Fruit fly (Drosophila melanogaster): ENCODE data around the gene CG32436.

Gene CG32436

DNA sequence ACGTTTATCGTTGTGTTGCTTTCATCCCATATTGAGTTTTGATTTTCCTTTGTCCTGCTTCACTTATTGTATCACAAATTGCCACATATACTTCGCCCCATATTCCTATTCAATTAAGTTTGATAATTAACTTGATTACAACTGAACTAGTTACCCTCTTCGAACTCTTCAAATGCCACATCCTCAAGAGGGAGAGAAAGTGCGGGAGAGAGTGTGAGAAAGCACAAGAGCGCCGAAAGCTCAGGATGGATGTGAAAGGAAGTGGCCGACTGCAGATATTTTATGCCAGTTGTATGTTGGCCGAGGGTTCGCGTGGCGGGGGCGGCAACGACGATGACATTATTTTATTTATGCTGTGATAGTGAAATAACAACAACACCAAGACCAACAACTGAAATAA lies 25.4 kb upstream of the CG32436 start, which contains the start of gene Rab26:
Gene Rab26, plus strand, starts transcription at position 301 of the 400 bp plus-strand sequence.
- TF ChIP-seq fru (GFP tag; optimal IDR thresholded peaks at IDR 0.05), result no peak
- TF ChIP-seq usp (GFP tag; optimal IDR thresholded peaks at IDR 0.05), result no peak
- TF ChIP-seq Hr78 (GFP tag; optimal IDR thresholded peaks at IDR 0.05), result no peak
- TF ChIP-seq pan (optimal IDR thresholded peaks at IDR 0.05), result no peak
- TF ChIP-seq Myc (optimal IDR thresholded peaks at IDR 0.05), result no peak
- TF ChIP-seq dsf (GFP tag; optimal IDR thresholded peaks at IDR 0.05; ENCODE audit: borderline replicate concordance), result no peak
- no peak for TF ChIP-seq Abd-B (GFP tag; optimal IDR thresholded peaks at IDR 0.05)
- no peak for TF ChIP-seq Sp1 (GFP tag; optimal IDR thresholded peaks at IDR 0.05)
- TF ChIP-seq Hr83 (GFP tag; optimal IDR thresholded peaks at IDR 0.05; ENCODE audit: poor library complexity, severe bottlenecking), result no peak
- TF ChIP-seq woc (GFP tag; optimal IDR thresholded peaks at IDR 0.05), result no peak
- no peak for TF ChIP-seq psq (GFP tag; optimal IDR thresholded peaks at IDR 0.05)
- TF ChIP-seq Mio (GFP tag; optimal IDR thresholded peaks at IDR 0.05), result no peak
- no peak for TF ChIP-seq jim (GFP tag; optimal IDR thresholded peaks at IDR 0.05)
- TF ChIP-seq CrebA (GFP tag; optimal IDR thresholded peaks at IDR 0.05; ENCODE audit: borderline replicate concordance), result no peak
- no peak for TF ChIP-seq foxo (GFP tag; optimal IDR thresholded peaks at IDR 0.05)
- TF ChIP-seq Dif (GFP tag; optimal IDR thresholded peaks at IDR 0.05; ENCODE audit: partially characterized antibody), result no peak
- TF ChIP-seq sage (GFP tag; optimal IDR thresholded peaks at IDR 0.05), result no peak
- TF ChIP-seq tai (GFP tag; optimal IDR thresholded peaks at IDR 0.05), result no peak
- no peak for TF ChIP-seq brk (GFP tag; optimal IDR thresholded peaks at IDR 0.05)
- no peak for TF ChIP-seq sv (GFP tag; optimal IDR thresholded peaks at IDR 0.05)

dm6 chr3L:21319313-21319907 lies 24.4 kb upstream of the CG32436 start:
- TF ChIP-seq GATAd (GFP tag; optimal IDR thresholded peaks at IDR 0.05), result no peak
- TF ChIP-seq rgr (GFP tag; optimal IDR thresholded peaks at IDR 0.05), result no peak
- no peak for TF ChIP-seq N (GFP tag; optimal IDR thresholded peaks at IDR 0.05)
- TF ChIP-seq lola (GFP tag; optimal IDR thresholded peaks at IDR 0.05), result no peak
- TF ChIP-seq Jra (GFP tag; optimal IDR thresholded peaks at IDR 0.05), result no peak
- TF ChIP-seq jim (GFP tag; optimal IDR thresholded peaks at IDR 0.05), result no peak
- no peak for TF ChIP-seq dsf (GFP tag; optimal IDR thresholded peaks at IDR 0.05; ENCODE audit: borderline replicate concordance)
- no peak for TF ChIP-seq tai (GFP tag; optimal IDR thresholded peaks at IDR 0.05)
- TF ChIP-seq pan (optimal IDR thresholded peaks at IDR 0.05), result no peak
- no peak for TF ChIP-seq Dif (GFP tag; optimal IDR thresholded peaks at IDR 0.05; ENCODE audit: partially characterized antibody)
- no peak for TF ChIP-seq dl (GFP tag; optimal IDR thresholded peaks at IDR 0.05; ENCODE audit: insufficient read depth in 1 of 2, partially characterized antibody in 2 of 2)
- TF ChIP-seq usp (GFP tag; optimal IDR thresholded peaks at IDR 0.05), result no peak
- no peak for TF ChIP-seq fru (GFP tag; optimal IDR thresholded peaks at IDR 0.05)
- TF ChIP-seq h (GFP tag; optimal IDR thresholded peaks at IDR 0.05), result no peak
- no peak for TF ChIP-seq Sp1 (GFP tag; optimal IDR thresholded peaks at IDR 0.05)
- TF ChIP-seq Vsx2 (GFP tag; optimal IDR thresholded peaks at IDR 0.05; ENCODE audit: partially characterized antibody), result no peak
- no peak for TF ChIP-seq woc (GFP tag; optimal IDR thresholded peaks at IDR 0.05)
- no peak for TF ChIP-seq Dfd (GFP tag; optimal IDR thresholded peaks at IDR 0.05)
- no peak for TF ChIP-seq Myc (optimal IDR thresholded peaks at IDR 0.05)

DNA sequence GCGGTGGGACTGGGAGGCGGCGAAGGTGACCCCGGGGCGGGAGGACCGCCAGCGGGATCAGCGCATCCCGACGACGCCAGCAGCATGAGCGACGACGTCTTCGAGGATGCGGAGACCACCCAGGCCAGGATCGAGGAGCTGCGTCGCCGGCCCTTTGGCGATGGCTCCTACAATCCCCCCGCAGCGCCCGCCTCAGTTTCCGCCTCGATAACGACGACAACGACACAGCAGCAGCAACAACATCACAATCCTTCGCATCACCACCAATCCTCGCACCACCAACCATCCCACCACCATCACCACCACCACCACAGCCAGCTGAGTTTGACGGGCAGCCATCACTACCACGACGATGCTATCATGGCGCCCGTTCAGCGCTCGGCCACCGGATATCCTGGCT lies 23.9 kb upstream of the CG32436 start:
- TF ChIP-seq OdsH (GFP tag; optimal IDR thresholded peaks at IDR 0.05), result no peak
- peak; percentile 98 for TF ChIP-seq Dfd (GFP tag; optimal IDR thresholded peaks at IDR 0.05)

dm6 chr3L:21321807-21322503 lies 21.9 kb upstream of the CG32436 start:
- TF ChIP-seq fru (GFP tag; optimal IDR thresholded peaks at IDR 0.05) (peak; percentile 28), HLH106 (tag; optimal IDR thresholded peaks at IDR 0.05) (peak; percentile 28), woc (GFP tag; optimal IDR thresholded peaks at IDR 0.05) (no peak), dl (GFP tag; optimal IDR thresholded peaks at IDR 0.05; ENCODE audit: insufficient read depth in 1 of 2, partially characterized antibody in 2 of 2) (no peak), Hr83 (GFP tag; optimal IDR thresholded peaks at IDR 0.05; ENCODE audit: poor library complexity, severe bottlenecking) (no peak), Hnf4 (GFP tag; optimal IDR thresholded peaks at IDR 0.05) (no peak), Mio (GFP tag; optimal IDR thresholded peaks at IDR 0.05) (no peak), Myc (optimal IDR thresholded peaks at IDR 0.05) (no peak), foxo (GFP tag; optimal IDR thresholded peaks at IDR 0.05) (peak in 1 of 2 experiments; percentile 25), sage (GFP tag; optimal IDR thresholded peaks at IDR 0.05) (no peak), rgr (GFP tag; optimal IDR thresholded peaks at IDR 0.05) (no peak), OdsH (GFP tag; optimal IDR thresholded peaks at IDR 0.05) (peak; percentile 6), h (GFP tag; optimal IDR thresholded peaks at IDR 0.05) (no peak), CG32264 (GFP tag; optimal IDR thresholded peaks at IDR 0.05) (no peak), ey (GFP tag; optimal IDR thresholded peaks at IDR 0.05) (peak; percentile 38), N (GFP tag; optimal IDR thresholded peaks at IDR 0.05) (no peak), br (GFP tag; optimal IDR thresholded peaks at IDR 0.05) (peak; percentile 5), pan (optimal IDR thresholded peaks at IDR 0.05) (no peak), jim (GFP tag; optimal IDR thresholded peaks at IDR 0.05) (no peak), Vsx2 (GFP tag; optimal IDR thresholded peaks at IDR 0.05; ENCODE audit: partially characterized antibody) (no peak), Hr78 (GFP tag; optimal IDR thresholded peaks at IDR 0.05) (no peak), Jra (GFP tag; optimal IDR thresholded peaks at IDR 0.05) (no peak)

All from whole organism, wandering third instar larva.